Worm (Caenorhabditis elegans) whole organism, L3 larva: ENCODE results near the gene comt-1.

Source experiments
- elt-2 ChIP-seq: sonication (generic microtip); optimal IDR thresholded peaks from 2 replicates; lab custom pipeline; 2016; ENCODE audit warnings: missing genetic modification reagents, mild to moderate bottlenecking, missing genetic modification characterization, missing compliant biosample characterization
- nfya-1 ChIP-seq: sonication (generic microtip); optimal IDR thresholded peaks from 2 replicates; lab custom pipeline; 2017; ENCODE audit warnings: missing genetic modification characterization, mild to moderate bottlenecking, missing compliant biosample characterization, antibody characterized with exemption, moderate library complexity; ENCODE audit not compliant: insufficient read depth
- nhr-237 ChIP-seq: fragments of 150-350 bp; optimal IDR thresholded peaks from 2 replicates; lab custom pipeline; 2014; ENCODE audit warnings: missing biosample characterization, missing genetic modification characterization

DNA sequence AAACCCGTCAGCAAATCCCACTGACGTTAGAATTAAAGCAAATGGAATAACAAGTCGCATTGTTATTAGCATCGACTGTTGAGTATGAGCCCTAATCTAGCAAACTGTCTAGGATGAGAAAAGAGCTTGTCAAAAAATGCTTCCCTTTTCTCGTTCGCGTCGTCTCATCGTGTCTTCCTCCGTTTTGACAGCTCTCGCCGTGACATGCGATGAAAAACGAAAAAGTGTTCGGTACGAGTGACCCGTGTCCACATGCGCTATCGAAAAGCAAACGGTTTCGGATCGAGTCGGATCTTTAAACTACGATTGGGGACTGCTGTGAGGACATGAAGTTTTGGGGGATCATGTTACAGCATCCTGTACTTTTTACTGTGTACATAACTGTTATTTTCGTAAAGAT lies at the start of gene comt-1:
- no peak for TF ChIP-seq nfya-1 (tag; lab: Kevin White, UChicago)
- no peak for TF ChIP-seq nhr-237 (tag; lab: Kevin White, UChicago)
- no peak for TF ChIP-seq elt-2 (tag; lab: Kevin White, UChicago)
